Fruit fly (Drosophila melanogaster) whole organism, embryonic: ENCODE measurements around the gene CG7329.

Source experiments
- ATbp ChIP-seq: fragments of 200-800 bp; sonication (Bioruptor generic); optimal IDR thresholded peaks from 2 replicates; lab custom pipeline; 2017; ENCODE audit warnings: missing biosample characterization, mild to moderate bottlenecking, missing genetic modification characterization, missing genetic modification reagents
- CG10959 ChIP-seq: fragments of 200-800 bp; sonication (Bioruptor generic); IDR thresholded peaks from 2 replicates; pipeline ENCODE4 v1.3.6; 2022; ENCODE audit warnings: missing biosample characterization, missing genetic modification characterization
- CG10979 ChIP-seq: fragments of 200-800 bp; sonication (Bioruptor generic); optimal IDR thresholded peaks from 2 replicates; lab custom pipeline; 2018; ENCODE audit warnings: missing biosample characterization, mild to moderate bottlenecking, missing genetic modification characterization, moderate library complexity
- CG12391 ChIP-seq: fragments of 200-800 bp; sonication (Bioruptor generic); optimal IDR thresholded peaks from 3 replicates; lab custom pipeline; 2018; ENCODE audit warnings: missing biosample characterization, mild to moderate bottlenecking, missing genetic modification characterization, moderate library complexity
- CG12769 ChIP-seq: fragments of 200-800 bp; sonication (Bioruptor generic); optimal IDR thresholded peaks from 2 replicates; lab custom pipeline; 2019; ENCODE audit warnings: missing biosample characterization, mild to moderate bottlenecking, missing genetic modification characterization, moderate library complexity
- CG13123 ChIP-seq: fragments of 200-800 bp; sonication (Bioruptor generic); optimal IDR thresholded peaks from 2 replicates; lab custom pipeline; 2016; ENCODE audit warnings: missing biosample characterization, missing genetic modification characterization
- CG14050 ChIP-seq: fragments of 200-800 bp; sonication (Bioruptor generic); IDR thresholded peaks from 3 replicates; pipeline ENCODE4 v1.3.6; 2022; ENCODE audit warnings: missing biosample characterization, missing genetic modification characterization
- CG1602 ChIP-seq: fragments of 200-800 bp; sonication (Bioruptor generic); optimal IDR thresholded peaks from 3 replicates; lab custom pipeline; 2016; ENCODE audit warnings: missing biosample characterization, missing genetic modification characterization
- CG17186 ChIP-seq: fragments of 200-800 bp; sonication (Bioruptor generic); optimal IDR thresholded peaks from 3 replicates; lab custom pipeline; 2017; ENCODE audit warnings: missing biosample characterization, missing genetic modification reagents, missing genetic modification characterization
- CG1832 ChIP-seq: fragments of 200-800 bp; sonication (Bioruptor generic); optimal IDR thresholded peaks from 2 replicates; lab custom pipeline; 2017; ENCODE audit warnings: missing biosample characterization, mild to moderate bottlenecking, missing genetic modification characterization, inconsistent platforms
- CG2129 ChIP-seq: fragments of 200-800 bp; sonication (Bioruptor generic); IDR thresholded peaks from 2 replicates; pipeline ENCODE4 v1.3.6; 2022; ENCODE audit warnings: missing biosample characterization, missing genetic modification characterization; ENCODE audit not compliant: partially characterized antibody
- CG32767 ChIP-seq: fragments of 200-800 bp; sonication (Bioruptor generic); IDR thresholded peaks from 2 replicates; pipeline ENCODE4 v1.3.6; 2022; ENCODE audit warnings: missing biosample characterization, missing genetic modification characterization
- CG4730 ChIP-seq: fragments of 200-800 bp; sonication (Bioruptor generic); IDR thresholded peaks from 2 replicates; pipeline ENCODE4 v1.3.6; 2022; ENCODE audit warnings: missing biosample characterization, missing genetic modification characterization
- CG5180 ChIP-seq: fragments of 200-800 bp; sonication (Bioruptor generic); optimal IDR thresholded peaks from 3 replicates; lab custom pipeline; 2017; ENCODE audit warnings: missing biosample characterization, missing genetic modification characterization, mild to moderate bottlenecking, moderate library complexity, missing genetic modification reagents
- CG6272 ChIP-seq: fragments of 200-800 bp; sonication (Bioruptor generic); IDR thresholded peaks from 2 replicates; pipeline ENCODE4 v1.3.6; 2022; ENCODE audit warnings: missing biosample characterization, missing genetic modification characterization
- CG6765 ChIP-seq: fragments of 200-800 bp; sonication (Bioruptor generic); optimal IDR thresholded peaks from 3 replicates; lab custom pipeline; 2017; ENCODE audit warnings: missing biosample characterization, mild to moderate bottlenecking, missing genetic modification characterization
- CG9817 ChIP-seq: fragments of 200-800 bp; sonication (Bioruptor generic); optimal IDR thresholded peaks from 2 replicates; lab custom pipeline; 2018; ENCODE audit warnings: missing biosample characterization, mild to moderate bottlenecking, missing genetic modification characterization, moderate library complexity
- CrebB ChIP-seq: fragments of 200-800 bp; sonication (Bioruptor generic); optimal IDR thresholded peaks from 3 replicates; lab custom pipeline; 2018; ENCODE audit warnings: missing biosample characterization, mild to moderate bottlenecking, missing genetic modification characterization
- D ChIP-seq, 2 experiments: fragments of 200-800 bp in 1 of 2; fragments of >200 bp in 1 of 2; sonication (Bioruptor generic) in 1 of 2; optimal IDR thresholded peaks; 2 replicates in 1 of 2; 3 replicates in 1 of 2; lab custom pipeline; 2017; ENCODE audit warnings: mild to moderate bottlenecking in 1 of 2, missing biosample characterization in 1 of 2, missing genetic modification characterization in 1 of 2, missing genetic modification reagents in 1 of 2
- Eip74EF ChIP-seq, 2 experiments: fragments of 200-800 bp in 1 of 2; fragments of >200 bp in 1 of 2; sonication (Bioruptor generic) in 1 of 2; optimal IDR thresholded peaks; 2 replicates each; lab custom pipeline; 2017 to 2019; ENCODE audit warnings: missing biosample characterization in 2 of 2, missing genetic modification characterization in 2 of 2, mild to moderate bottlenecking in 1 of 2, moderate library complexity in 1 of 2
- Fer3 ChIP-seq: fragments of 200-800 bp; sonication (Bioruptor generic); optimal IDR thresholded peaks from 2 replicates; lab custom pipeline; 2018; ENCODE audit warnings: missing biosample characterization, mild to moderate bottlenecking, missing genetic modification characterization, moderate library complexity
- Max ChIP-seq: fragments of 200-800 bp; sonication (Bioruptor generic); optimal IDR thresholded peaks from 2 replicates; lab custom pipeline; 2016; ENCODE audit warnings: missing biosample characterization, mild to moderate bottlenecking, missing genetic modification characterization
- Med ChIP-seq: fragments of 200-800 bp; sonication (Bioruptor generic); peaks from one replicate; lab custom pipeline; 2016; ENCODE audit warnings: missing biosample characterization, missing genetic modification characterization, mild to moderate bottlenecking, inconsistent platforms, moderate library complexity
- NFAT ChIP-seq: fragments of 200-800 bp; sonication (Bioruptor generic); IDR thresholded peaks from 2 replicates; pipeline ENCODE4 v1.3.6; 2022; ENCODE audit warnings: missing biosample characterization, missing genetic modification characterization
- Nf-YA ChIP-seq: fragments of 200-800 bp; sonication (Bioruptor generic); IDR thresholded peaks from 2 replicates; pipeline ENCODE4 v1.3.6; 2022; ENCODE audit warnings: missing biosample characterization, missing genetic modification characterization
- Nf-YB ChIP-seq: fragments of 200-800 bp; sonication (Bioruptor generic); optimal IDR thresholded peaks from 3 replicates; lab custom pipeline; 2019; ENCODE audit warnings: missing biosample characterization, mild to moderate bottlenecking, missing genetic modification characterization, moderate library complexity
- NfI ChIP-seq: fragments of 200-800 bp; sonication (Bioruptor generic); optimal IDR thresholded peaks from 3 replicates; lab custom pipeline; 2018; ENCODE audit warnings: missing biosample characterization, mild to moderate bottlenecking, missing genetic modification characterization, moderate library complexity
- Usf ChIP-seq: fragments of 200-800 bp; sonication (Bioruptor generic); optimal IDR thresholded peaks from 2 replicates; lab custom pipeline; 2017; ENCODE audit warnings: missing genotype, missing biosample characterization, missing genetic modification characterization
- ap ChIP-seq: fragments of 200-800 bp; sonication (Bioruptor generic); IDR thresholded peaks from 2 replicates; pipeline ENCODE4 v1.3.6; 2022; ENCODE audit warnings: missing biosample characterization, missing genetic modification characterization
- az2 ChIP-seq: fragments of 200-800 bp; sonication (Bioruptor generic); optimal IDR thresholded peaks from 3 replicates; lab custom pipeline; 2016; ENCODE audit warnings: missing biosample characterization, missing genetic modification characterization
- br ChIP-seq: fragments of >200 bp; optimal IDR thresholded peaks from 2 replicates; lab custom pipeline; 2017
- cad ChIP-seq: fragments of >200 bp; optimal IDR thresholded peaks from 2 replicates; lab custom pipeline; 2017; ENCODE audit warnings: missing biosample characterization, missing genetic modification characterization
- gem ChIP-seq: fragments of 200-800 bp; sonication (Bioruptor generic); optimal IDR thresholded peaks from 2 replicates; lab custom pipeline; 2019; ENCODE audit warnings: missing biosample characterization, mild to moderate bottlenecking, missing genetic modification characterization, moderate library complexity
- gsb ChIP-seq: fragments of 200-800 bp; sonication (Bioruptor generic); IDR thresholded peaks from 2 replicates; pipeline ENCODE4 v1.3.6; 2022; ENCODE audit warnings: missing biosample characterization, missing genetic modification characterization
- gsb-n ChIP-seq: fragments of 200-800 bp; sonication (Bioruptor generic); optimal IDR thresholded peaks from 3 replicates; lab custom pipeline; 2018; ENCODE audit warnings: missing biosample characterization, mild to moderate bottlenecking, missing genetic modification characterization
- lbe ChIP-seq: fragments of 200-800 bp; sonication (Bioruptor generic); optimal IDR thresholded peaks from 2 replicates; lab custom pipeline; 2016; ENCODE audit warnings: missing biosample characterization, mild to moderate bottlenecking, missing genetic modification characterization
- lmd ChIP-seq: fragments of 200-800 bp; sonication (Bioruptor generic); IDR thresholded peaks from 2 replicates; pipeline ENCODE4 v1.3.6; 2022; ENCODE audit warnings: missing biosample characterization, missing genetic modification characterization
- nau ChIP-seq: fragments of 200-800 bp; sonication (Bioruptor generic); optimal IDR thresholded peaks from 3 replicates; lab custom pipeline; 2017; ENCODE audit warnings: missing biosample characterization, mild to moderate bottlenecking, missing genetic modification characterization, missing genetic modification reagents
- nerfin-2 ChIP-seq: fragments of 200-800 bp; sonication (Bioruptor generic); IDR thresholded peaks from 2 replicates; pipeline ENCODE4 v1.3.6; 2022; ENCODE audit warnings: missing biosample characterization, missing genetic modification characterization; ENCODE audit not compliant: partially characterized antibody
- oc ChIP-seq: fragments of 200-800 bp; sonication (Bioruptor generic); optimal IDR thresholded peaks from 2 replicates; lab custom pipeline; 2018; ENCODE audit warnings: missing biosample characterization, mild to moderate bottlenecking, missing genetic modification characterization, moderate library complexity
- pan ChIP-seq, 4 experiments: fragments of >200 bp in 3 of 4; fragments of 200-800 bp in 1 of 4; sonication (Bioruptor generic) in 1 of 4; optimal IDR thresholded peaks in 3 of 4; IDR thresholded peaks in 1 of 4; 2 replicates each; pipeline versions ENCODE4 v1.3.6 to Lab custom; 2017 to 2022; ENCODE audit warnings: missing biosample characterization in 2 of 4, missing genetic modification characterization in 2 of 4, mixed read lengths in 1 of 4
- pum ChIP-seq: fragments of 200-800 bp; sonication (Bioruptor generic); optimal IDR thresholded peaks from 2 replicates; lab custom pipeline; 2016; ENCODE audit warnings: missing biosample characterization, missing genetic modification characterization
- slbo ChIP-seq: fragments of 200-800 bp; sonication (Bioruptor generic); IDR thresholded peaks from 2 replicates; pipeline ENCODE4 v1.3.6; 2022; ENCODE audit warnings: missing biosample characterization, missing genetic modification characterization
- ssp ChIP-seq: fragments of 200-800 bp; sonication (Bioruptor generic); IDR thresholded peaks from 2 replicates; pipeline ENCODE4 v1.3.6; 2022; ENCODE audit warnings: missing biosample characterization, missing genetic modification characterization
- trem ChIP-seq: fragments of 200-800 bp; optimal IDR thresholded peaks from 3 replicates; lab custom pipeline; 2019; ENCODE audit warnings: missing biosample characterization, mild to moderate bottlenecking, missing genetic modification characterization, moderate library complexity
- ttk ChIP-seq: fragments of 200-800 bp; sonication (Bioruptor generic); IDR thresholded peaks from 2 replicates; pipeline ENCODE4 v2.1.2; 2022; ENCODE audit warnings: missing biosample characterization, missing genetic modification characterization
- yki ChIP-seq: fragments of >200 bp; optimal IDR thresholded peaks from 3 replicates; lab custom pipeline; 2018
- zfh1 ChIP-seq: fragments of 200-800 bp; sonication (Bioruptor generic); IDR thresholded peaks from 3 replicates; pipeline ENCODE4 v1.3.6; 2022; ENCODE audit warnings: missing biosample characterization, missing genetic modification characterization

The CG7329 gene

dm6 chr2L:10661490-10662240 lies 23.4 kb upstream of the CG7329 start, which contains the start of gene CG31871 (continued):
- TF ChIP-seq CG10979 (tag; lab: Kevin White, UChicago) (peak; percentile 83), ttk (peak; percentile 77), CG1602 (GFP tag; lab: Kevin White, UChicago) (peak; percentile 21), gsb-n (tag; lab: Kevin White, UChicago) (peak; percentile 79), CG12769 (tag; lab: Kevin White, UChicago) (peak; percentile 30), D (optimal IDR thresholded peaks at IDR 0.05; lab: Kevin White, UChicago) (no peak), D (GFP tag; optimal IDR thresholded peaks at IDR 0.05; lab: Kevin White, UChicago) (peak; percentile 47), CrebB (tag; lab: Kevin White, UChicago) (peak; percentile 20), ATbp (GFP tag; lab: Kevin White, UChicago) (peak; percentile 62), Nf-YB (peak; percentile 64), CG9817 (tag; lab: Kevin White, UChicago) (peak; percentile 59), zfh1 (GFP tag; lab: Robert Waterston, UW) (peak; percentile 67), trem (tag; lab: Kevin White, UChicago) (peak; percentile 53), NfI (GFP tag; lab: Kevin White, UChicago) (peak; percentile 42), cad (GFP tag; lab: Kevin White, UChicago) (no peak), ap (GFP tag; lab: Robert Waterston, UW) (peak; percentile 56), Max (peak; percentile 8), lbe (no peak), oc (tag; lab: Kevin White, UChicago) (peak; percentile 83), pum (GFP tag; lab: Kevin White, UChicago) (no peak), CG6765 (GFP tag; lab: Kevin White, UChicago) (peak; percentile 14), az2 (GFP tag; lab: Kevin White, UChicago) (peak; percentile 64), lmd (peak; percentile 75), CG12391 (tag; lab: Kevin White, UChicago) (peak; percentile 83), gsb (no peak), ssp (peak; percentile 61), pan (optimal IDR thresholded peaks at IDR 0.05; lab: Kevin White, UChicago) (no peak), pan (GFP tag; optimal IDR thresholded peaks at IDR 0.05 in 1 of 2, IDR thresholded peaks at IDR 0.05 in 1 of 2) (peak in 1 of 2 experiments; percentile 77), CG13123 (GFP tag; lab: Kevin White, UChicago) (peak; percentile 27), CG2129 (GFP tag; lab: Robert Waterston, UW) (no peak), CG6272 (GFP tag; lab: Robert Waterston, UW) (peak; percentile 16; the same call in 1 of the 2 replicates), gem (peak; percentile 92), Med (GFP tag; lab: Kevin White, UChicago) (peak; percentile 68), CG14050 (peak; percentile 29; the same call in 2 of the 3 replicates), CG1832 (GFP tag; lab: Kevin White, UChicago) (no peak), Fer3 (tag; lab: Kevin White, UChicago) (peak; percentile 57), Eip74EF (GFP tag; optimal IDR thresholded peaks at IDR 0.05; lab: Kevin White, UChicago) (peak in 1 of 2 experiments; percentile 72), nerfin-2 (GFP tag; lab: Robert Waterston, UW) (no peak), CG17186 (GFP tag; lab: Kevin White, UChicago) (no peak), NFAT (GFP tag; lab: Robert Waterston, UW) (no peak), CG4730 (GFP tag; lab: Robert Waterston, UW) (peak; percentile 70), Usf (GFP tag; lab: Kevin White, UChicago) (peak; percentile 34), yki (lab: Kevin White, UChicago) (no peak), nau (GFP tag; lab: Kevin White, UChicago) (peak; percentile 22), br (lab: Kevin White, UChicago) (no peak), Nf-YA (GFP tag; lab: Robert Waterston, UW) (peak; percentile 23; the same call in 1 of the 2 replicates), slbo (GFP tag; lab: Robert Waterston, UW) (peak; percentile 64), CG10959 (GFP tag; lab: Robert Waterston, UW) (no peak), CG5180 (GFP tag; lab: Kevin White, UChicago) (peak; percentile 98), CG32767 (GFP tag; lab: Robert Waterston, UW) (peak; percentile 58; the same call in 1 of the 2 replicates)
